Fruit fly (Drosophila melanogaster) whole organism, embryonic: Measurements from ENCODE around the gene CG32260.

ENCODE experiments used
- CG10274 ChIP-seq: fragments of 200-800 bp; sonication (Bioruptor generic); optimal IDR thresholded peaks from 3 replicates; lab custom pipeline; 2017; ENCODE audit warnings: missing biosample characterization, mild to moderate bottlenecking, missing genetic modification characterization
- CG11723 ChIP-seq: fragments of 200-800 bp; sonication (Bioruptor generic); optimal IDR thresholded peaks from 2 replicates; lab custom pipeline; 2017; ENCODE audit warnings: missing biosample characterization, mild to moderate bottlenecking, missing genetic modification characterization
- CG12104 ChIP-seq: fragments of 200-800 bp; sonication (Bioruptor generic); optimal IDR thresholded peaks from 3 replicates; lab custom pipeline; 2016; ENCODE audit warnings: missing biosample characterization, missing genetic modification characterization
- CG15601 ChIP-seq: fragments of 200-800 bp; sonication (Bioruptor generic); optimal IDR thresholded peaks from 3 replicates; lab custom pipeline; 2019; ENCODE audit warnings: missing biosample characterization, mild to moderate bottlenecking, missing genetic modification characterization, moderate library complexity
- CG16863 ChIP-seq: fragments of 200-800 bp; sonication (Bioruptor generic); optimal IDR thresholded peaks from 3 replicates; lab custom pipeline; 2016; ENCODE audit warnings: missing biosample characterization, missing genetic modification characterization
- CG1792 ChIP-seq: fragments of 200-800 bp; sonication (Bioruptor generic); optimal IDR thresholded peaks from 2 replicates; lab custom pipeline; 2016; ENCODE audit warnings: missing biosample characterization, missing genetic modification characterization
- CG2120 ChIP-seq: fragments of 200-800 bp; sonication (Bioruptor generic); optimal IDR thresholded peaks from 3 replicates; lab custom pipeline; 2016; ENCODE audit warnings: missing biosample characterization, missing genetic modification characterization
- CG2202 ChIP-seq: fragments of 200-800 bp; sonication (Bioruptor generic); optimal IDR thresholded peaks from 2 replicates; lab custom pipeline; 2018; ENCODE audit warnings: missing biosample characterization, mild to moderate bottlenecking, missing genetic modification characterization
- CG2678 ChIP-seq: fragments of 200-800 bp; sonication (Bioruptor generic); optimal IDR thresholded peaks from 3 replicates; lab custom pipeline; 2019; ENCODE audit warnings: missing biosample characterization, mild to moderate bottlenecking, missing genetic modification characterization, moderate library complexity
- CG2875 ChIP-seq: fragments of 200-800 bp; sonication (Bioruptor generic); optimal IDR thresholded peaks from 2 replicates; lab custom pipeline; 2017; ENCODE audit warnings: missing biosample characterization, mild to moderate bottlenecking, missing genetic modification characterization, missing genetic modification reagents
- CG32532 ChIP-seq: fragments of 200-800 bp; sonication (Bioruptor generic); IDR thresholded peaks from 2 replicates; pipeline ENCODE4 v1.3.6; 2022; ENCODE audit warnings: missing biosample characterization, missing genetic modification characterization
- CG34376 ChIP-seq: fragments of 200-800 bp; sonication (Bioruptor generic); optimal IDR thresholded peaks from 2 replicates; lab custom pipeline; 2018; ENCODE audit warnings: missing biosample characterization, mild to moderate bottlenecking, missing genetic modification characterization
- CG5953 ChIP-seq: fragments of 200-800 bp; sonication (Bioruptor generic); IDR thresholded peaks from 2 replicates; pipeline ENCODE4 v1.3.6; 2022; ENCODE audit warnings: missing biosample characterization, missing genetic modification characterization
- CG7963 ChIP-seq: fragments of 200-800 bp; sonication (Bioruptor generic); IDR thresholded peaks from 3 replicates; pipeline ENCODE4 v1.3.6; 2022; ENCODE audit warnings: missing biosample characterization, missing genetic modification characterization; ENCODE audit not compliant: partially characterized antibody
- CG9932 ChIP-seq: fragments of 200-800 bp; sonication (Bioruptor generic); IDR thresholded peaks from 2 replicates; pipeline ENCODE4 v1.3.6; 2022; ENCODE audit warnings: missing biosample characterization, missing genetic modification characterization
- Doc3 ChIP-seq: fragments of 200-800 bp; sonication (Bioruptor generic); IDR thresholded peaks from 3 replicates; pipeline ENCODE4 v1.3.6; 2022; ENCODE audit warnings: missing biosample characterization, missing genetic modification characterization; ENCODE audit not compliant: partially characterized antibody
- Drgx ChIP-seq: fragments of 200-800 bp; sonication (Bioruptor generic); IDR thresholded peaks from 2 replicates; pipeline ENCODE4 v1.3.6; 2022; ENCODE audit warnings: missing biosample characterization, missing genetic modification characterization
- Fer3 ChIP-seq: fragments of 200-800 bp; sonication (Bioruptor generic); optimal IDR thresholded peaks from 2 replicates; lab custom pipeline; 2018; ENCODE audit warnings: missing biosample characterization, mild to moderate bottlenecking, missing genetic modification characterization, moderate library complexity
- Hr51 ChIP-seq, 2 experiments: fragments of 200-800 bp; sonication (Bioruptor generic); optimal IDR thresholded peaks; 2 replicates in 1 of 2; 3 replicates in 1 of 2; lab custom pipeline; 2016 to 2018; ENCODE audit warnings: missing biosample characterization in 2 of 2, missing genetic modification characterization in 2 of 2, mild to moderate bottlenecking in 1 of 2, moderate library complexity in 1 of 2
- Med ChIP-seq: fragments of 200-800 bp; sonication (Bioruptor generic); peaks from one replicate; lab custom pipeline; 2016; ENCODE audit warnings: missing biosample characterization, missing genetic modification characterization, mild to moderate bottlenecking, inconsistent platforms, moderate library complexity
- NC2α ChIP-seq: fragments of 200-800 bp; sonication (Bioruptor generic); optimal IDR thresholded peaks from 2 replicates; lab custom pipeline; 2016; ENCODE audit warnings: missing biosample characterization, missing genetic modification characterization
- PHDP ChIP-seq: fragments of 200-800 bp; sonication (Bioruptor generic); optimal IDR thresholded peaks from 3 replicates; lab custom pipeline; 2018; ENCODE audit warnings: missing biosample characterization, mild to moderate bottlenecking, missing genetic modification characterization, moderate library complexity
- Pdp1 ChIP-seq, 2 experiments: fragments of 200-800 bp; sonication (Bioruptor generic); optimal IDR thresholded peaks; 3 replicates each; lab custom pipeline; 2016; ENCODE audit warnings: missing biosample characterization in 2 of 2, missing genetic modification characterization in 2 of 2, mild to moderate bottlenecking in 1 of 2, moderate library complexity in 1 of 2
- Sox102F ChIP-seq: fragments of 200-800 bp; sonication (Bioruptor generic); optimal IDR thresholded peaks from 2 replicates; lab custom pipeline; 2018; ENCODE audit warnings: missing biosample characterization, mild to moderate bottlenecking, missing genetic modification characterization, moderate library complexity
- TFAM ChIP-seq: fragments of 200-800 bp; sonication (Bioruptor generic); optimal IDR thresholded peaks from 2 replicates; lab custom pipeline; 2017; ENCODE audit warnings: missing biosample characterization, missing genetic modification characterization, inconsistent platforms
- Trl ChIP-seq, 3 experiments: fragments of >200 bp in 2 of 3; fragments of 200-800 bp in 1 of 3; sonication (Bioruptor generic) in 1 of 3; optimal IDR thresholded peaks; 2 replicates in 1 of 3; 3 replicates in 2 of 3; lab custom pipeline; 2016 to 2017; ENCODE audit warnings: missing biosample characterization in 1 of 3, missing genetic modification characterization in 1 of 3
- Xbp1 ChIP-seq: fragments of 200-800 bp; sonication (Bioruptor generic); optimal IDR thresholded peaks from 3 replicates; lab custom pipeline; 2016; ENCODE audit warnings: missing biosample characterization, mild to moderate bottlenecking, missing genetic modification characterization
- ci ChIP-seq: fragments of 200-800 bp; sonication (Bioruptor generic); IDR thresholded peaks from 3 replicates; pipeline ENCODE4 v1.3.6; 2022; ENCODE audit warnings: missing biosample characterization, missing genetic modification characterization
- emc ChIP-seq: fragments of 200-800 bp; sonication (Bioruptor generic); optimal IDR thresholded peaks from 2 replicates; lab custom pipeline; 2016; ENCODE audit warnings: missing biosample characterization, missing genetic modification characterization
- exex ChIP-seq: fragments of 200-800 bp; sonication (Bioruptor generic); optimal IDR thresholded peaks from 4 replicates; lab custom pipeline; 2018; ENCODE audit warnings: missing biosample characterization, mild to moderate bottlenecking, missing genetic modification characterization, moderate library complexity
- fd96Cb ChIP-seq: fragments of 200-800 bp; sonication (Bioruptor generic); optimal IDR thresholded peaks from 2 replicates; lab custom pipeline; 2018; ENCODE audit warnings: missing biosample characterization, mild to moderate bottlenecking, missing genetic modification characterization, moderate library complexity
- gce ChIP-seq: fragments of 200-800 bp; sonication (Bioruptor generic); IDR thresholded peaks from 3 replicates; pipeline ENCODE4 v1.3.6; 2022; ENCODE audit warnings: missing biosample characterization, missing genetic modification characterization
- grn ChIP-seq: fragments of 200-800 bp; sonication (Bioruptor generic); optimal IDR thresholded peaks from 3 replicates; lab custom pipeline; 2017; ENCODE audit warnings: missing biosample characterization, missing genetic modification characterization
- lab ChIP-seq: fragments of 200-800 bp; sonication (Bioruptor generic); optimal IDR thresholded peaks from 3 replicates; lab custom pipeline; 2017; ENCODE audit warnings: missing biosample characterization, missing genetic modification characterization, mild to moderate bottlenecking, moderate library complexity, missing genetic modification reagents
- mld ChIP-seq: fragments of 200-800 bp; sonication (Bioruptor generic); IDR thresholded peaks from 3 replicates; pipeline ENCODE4 v1.3.6; 2022; ENCODE audit warnings: missing biosample characterization, missing genetic modification characterization; ENCODE audit not compliant: partially characterized antibody
- sens ChIP-seq: fragments of 200-800 bp; sonication (Bioruptor generic); peaks from one replicate; lab custom pipeline; 2016; ENCODE audit warnings: missing biosample characterization, missing genetic modification characterization
- sr ChIP-seq: fragments of 200-800 bp; sonication (Bioruptor generic); IDR thresholded peaks from 3 replicates; pipeline ENCODE4 v1.3.6; 2022; ENCODE audit warnings: missing biosample characterization, missing genetic modification characterization
- ttk ChIP-seq: fragments of 200-800 bp; sonication (Bioruptor generic); IDR thresholded peaks from 2 replicates; pipeline ENCODE4 v2.1.2; 2022; ENCODE audit warnings: missing biosample characterization, missing genetic modification characterization
- vnd ChIP-seq: fragments of 200-800 bp; sonication (Bioruptor generic); IDR thresholded peaks from 3 replicates; pipeline ENCODE4 v1.3.6; 2022; ENCODE audit warnings: missing biosample characterization, missing genetic modification characterization; ENCODE audit not compliant: partially characterized antibody
- wor ChIP-seq: fragments of 200-800 bp; sonication (Bioruptor generic); IDR thresholded peaks from 2 replicates; pipeline ENCODE4 v1.3.6; 2022; ENCODE audit warnings: missing biosample characterization, missing genetic modification characterization

CG32260 gene

dm6 chr3L:4113998-4114397, 28.2 kb upstream of the CG32260 start:
- no peak for TF ChIP-seq Sox102F (GFP tag; lab: Kevin White, UChicago)
- TF ChIP-seq sens, result peak; percentile 30
- TF ChIP-seq CG11723 (GFP tag; lab: Kevin White, UChicago), result no peak
- no peak for TF ChIP-seq CG9932 (GFP tag; lab: Robert Waterston, UW)
- no peak for TF ChIP-seq TFAM

- TF ChIP-seq wor, result no peak
- TF ChIP-seq vnd (GFP tag; lab: Robert Waterston, UW), result 0 out of 3 replicates have a peak, but pooled peaks have one; percentile 12
Observed at dm6 chr3L:4115107-4115506, 27.1 kb upstream of the CG32260 start.

- TF ChIP-seq exex (tag; lab: Kevin White, UChicago) (peak; percentile 60), fd96Cb (tag; lab: Kevin White, UChicago) (no peak), grn (GFP tag; lab: Kevin White, UChicago) (peak; percentile 44), CG34376 (GFP tag; lab: Kevin White, UChicago) (peak; percentile 13), sr (GFP tag; lab: Robert Waterston, UW) (no peak), Trl (optimal IDR thresholded peaks at IDR 0.05; lab: Kevin White, UChicago) (peak in 1 of 2 experiments; percentile 7), Trl (GFP tag; optimal IDR thresholded peaks at IDR 0.05; lab: Kevin White, UChicago) (no peak), CG10274 (no peak)
Observed at dm6 chr3L:4115701-4116100, 26.5 kb upstream of the CG32260 start.

- TF ChIP-seq grn (GFP tag; lab: Kevin White, UChicago) (peak; percentile 49), emc (GFP tag; lab: Kevin White, UChicago) (no peak), Med (GFP tag; lab: Kevin White, UChicago) (peak; percentile 31), exex (tag; lab: Kevin White, UChicago) (peak; percentile 33), CG2120 (GFP tag; lab: Kevin White, UChicago) (peak; percentile 18), Pdp1 (GFP tag; optimal IDR thresholded peaks at IDR 0.05; lab: Kevin White, UChicago) (no peak), Drgx (GFP tag; lab: Robert Waterston, UW) (peak; percentile 37; the same call in 1 of the 2 replicates), Fer3 (tag; lab: Kevin White, UChicago) (peak; percentile 10), CG16863 (no peak), CG32532 (peak; percentile 9; the same call in 1 of the 2 replicates), CG2875 (GFP tag; lab: Kevin White, UChicago) (peak; percentile 22), Doc3 (GFP tag; lab: Robert Waterston, UW) (no peak), gce (GFP tag; lab: Robert Waterston, UW) (0 out of 3 replicates have a peak, but pooled peaks have one; percentile 13), CG34376 (GFP tag; lab: Kevin White, UChicago) (peak; percentile 12), CG5953 (no peak), Xbp1 (GFP tag; lab: Kevin White, UChicago) (no peak), NC2α (GFP tag; lab: Kevin White, UChicago) (no peak), ci (GFP tag; lab: Robert Waterston, UW) (peak; percentile 55; the same call in 2 of the 3 replicates), PHDP (tag; lab: Kevin White, UChicago) (peak; percentile 16), CG2202 (tag; lab: Kevin White, UChicago) (peak; percentile 3), CG7963 (no peak), lab (peak; percentile 13), Hr51 (GFP tag; optimal IDR thresholded peaks at IDR 0.05; lab: Kevin White, UChicago) (peak in 1 of 2 experiments; percentile 3), ttk (GFP tag; lab: Robert Waterston, UW) (no peak), CG2678 (tag; lab: Kevin White, UChicago) (peak; percentile 13), CG12104 (GFP tag; lab: Kevin White, UChicago) (no peak), sens (peak; percentile 28), CG1792 (GFP tag; lab: Kevin White, UChicago) (no peak), CG15601 (peak; percentile 16), mld (GFP tag; lab: Robert Waterston, UW) (0 out of 3 replicates have a peak, but pooled peaks have one; percentile 34)
Observed at dm6 chr3L:4116490-4117367, 25.4 kb upstream of the CG32260 start.
